Worm (Caenorhabditis elegans): ENCODE measurements around the gene Y51A2D.8.

DNA sequence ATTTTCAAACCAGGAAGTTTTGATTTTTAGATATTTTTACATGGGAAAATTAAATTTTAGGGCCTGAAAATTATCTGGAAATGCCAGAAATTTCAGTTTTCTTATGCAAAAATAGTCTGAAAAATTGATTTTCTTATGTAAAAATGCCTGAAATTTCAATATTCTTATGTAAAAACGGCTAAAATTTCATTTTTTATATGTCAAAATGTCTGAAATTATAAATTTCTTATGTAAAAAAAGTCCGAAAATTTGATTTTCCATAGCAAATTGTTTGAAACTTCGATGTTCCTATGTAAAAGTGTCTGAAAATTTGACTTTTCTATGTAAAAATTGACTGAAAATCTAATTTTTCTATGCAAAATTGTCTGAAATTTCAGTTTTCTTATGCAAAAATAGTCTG is 26.0 kb upstream of the Y51A2D.8 start, which contains the start of gene Y51A2D.13:
- no peak for TF ChIP-seq dao-5 (tag; optimal IDR thresholded peaks at IDR 0.05)
- TF ChIP-seq him-1 (tag; optimal IDR thresholded peaks at IDR 0.05) = no peak

Measured in whole organism, L4/young adult.